Fruit fly (Drosophila melanogaster): ENCODE measurements around the gene abs.
A peak's percentile ranks its signal among the peaks of the same experiment; 100 is the strongest.

Gene abs

DNA sequence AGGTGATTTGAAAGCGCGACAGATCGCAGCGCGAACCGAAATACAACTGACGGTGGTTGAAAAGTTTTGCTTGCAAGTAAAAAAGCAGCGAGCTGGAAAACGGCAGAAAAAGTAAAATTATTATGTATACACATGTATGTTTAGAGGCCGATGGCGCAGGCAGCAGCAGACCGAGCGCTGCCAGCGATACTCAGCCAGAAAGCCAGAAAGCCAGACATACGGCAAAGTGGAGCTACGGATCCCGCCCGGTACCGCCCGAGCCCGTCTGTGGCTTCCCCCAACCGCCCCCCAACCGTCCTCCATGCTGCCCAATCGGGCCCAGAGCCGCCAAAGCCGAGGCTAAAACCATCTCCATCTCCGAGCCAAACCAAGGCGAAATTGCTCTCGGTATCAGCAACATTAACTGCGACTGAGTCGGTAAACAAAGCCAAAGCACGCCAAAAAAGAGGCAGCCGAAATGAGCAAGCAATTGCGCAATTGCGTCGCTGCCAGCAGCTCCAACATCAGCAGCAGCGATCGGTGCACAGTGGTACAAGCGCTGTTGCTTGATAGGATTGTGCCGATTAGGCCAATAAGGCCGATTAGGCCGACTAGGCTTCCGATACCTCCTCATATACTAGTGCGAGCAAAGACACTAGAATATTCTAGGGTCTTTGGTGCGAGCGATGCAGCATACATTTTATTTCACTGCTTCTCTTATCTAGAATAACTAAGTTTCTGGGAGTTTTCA is 17.4 kb upstream of the abs start, which contains the start of gene CG14636:
CG14636 (minus strand) TSS at position 51 of the 730 bp plus-strand sequence.
- TF ChIP-seq ey (GFP tag; optimal IDR thresholded peaks at IDR 0.05) (peak; percentile 68), CG32264 (GFP tag; optimal IDR thresholded peaks at IDR 0.05) (peak; percentile 34), Dif (GFP tag; optimal IDR thresholded peaks at IDR 0.05; ENCODE audit: partially characterized antibody) (no peak), Myc (optimal IDR thresholded peaks at IDR 0.05) (no peak), rgr (GFP tag; optimal IDR thresholded peaks at IDR 0.05) (peak; percentile 75), woc (GFP tag; optimal IDR thresholded peaks at IDR 0.05) (peak; percentile 55), jim (GFP tag; optimal IDR thresholded peaks at IDR 0.05) (no peak), Vsx2 (GFP tag; optimal IDR thresholded peaks at IDR 0.05; ENCODE audit: partially characterized antibody) (no peak), OdsH (GFP tag; optimal IDR thresholded peaks at IDR 0.05) (peak; percentile 48), br (GFP tag; optimal IDR thresholded peaks at IDR 0.05) (peak; percentile 61), Rel (GFP tag; optimal IDR thresholded peaks at IDR 0.05) (no peak), Rel (tag; optimal IDR thresholded peaks at IDR 0.05) (peak; percentile 16), psq (GFP tag; optimal IDR thresholded peaks at IDR 0.05) (peak; percentile 27), brk (GFP tag; optimal IDR thresholded peaks at IDR 0.05) (no peak), Hnf4 (GFP tag; optimal IDR thresholded peaks at IDR 0.05) (peak; percentile 17), Sp1 (GFP tag; optimal IDR thresholded peaks at IDR 0.05) (peak; percentile 29), h (GFP tag; optimal IDR thresholded peaks at IDR 0.05) (peak; percentile 79), CG9705 (GFP tag; optimal IDR thresholded peaks at IDR 0.05) (peak; percentile 26), sv (GFP tag; optimal IDR thresholded peaks at IDR 0.05) (peak; percentile 58), usp (GFP tag; optimal IDR thresholded peaks at IDR 0.05) (no peak), foxo (GFP tag; optimal IDR thresholded peaks at IDR 0.05) (peak; percentile 21 to 60), dmrt93B (GFP tag; optimal IDR thresholded peaks at IDR 0.05) (peak; percentile 31), Dfd (GFP tag; optimal IDR thresholded peaks at IDR 0.05) (peak; percentile 81), HLH106 (tag; optimal IDR thresholded peaks at IDR 0.05) (peak; percentile 61), fru (GFP tag; optimal IDR thresholded peaks at IDR 0.05) (peak; percentile 63)

DNA sequence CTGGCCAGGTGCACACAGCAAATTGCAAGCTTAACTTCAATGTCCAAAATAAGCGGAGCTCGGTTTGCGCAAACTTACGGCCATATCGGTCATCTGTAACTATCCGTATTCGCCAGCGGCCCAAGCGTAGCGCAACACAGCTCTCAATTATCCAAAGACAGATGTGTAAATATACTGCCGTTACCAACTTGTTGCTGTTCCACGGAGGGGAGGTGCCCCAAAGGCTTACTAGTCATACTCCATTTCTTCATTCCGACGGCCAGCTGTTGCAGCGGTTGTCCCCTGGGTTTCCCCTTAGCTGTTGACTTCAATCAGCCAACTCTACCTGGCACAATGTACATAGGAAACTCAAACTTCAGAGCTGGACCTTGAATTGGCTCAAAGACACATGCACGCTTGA is 12.8 kb upstream of the abs start, which contains the start of gene CG31516:
CG31516 (minus strand) TSS at position 101 of the 400 bp plus-strand sequence.
- TF ChIP-seq Rel (GFP tag; optimal IDR thresholded peaks at IDR 0.05) (no peak), Rel (tag; optimal IDR thresholded peaks at IDR 0.05) (peak; percentile 83), pan (optimal IDR thresholded peaks at IDR 0.05) (no peak)

DNA sequence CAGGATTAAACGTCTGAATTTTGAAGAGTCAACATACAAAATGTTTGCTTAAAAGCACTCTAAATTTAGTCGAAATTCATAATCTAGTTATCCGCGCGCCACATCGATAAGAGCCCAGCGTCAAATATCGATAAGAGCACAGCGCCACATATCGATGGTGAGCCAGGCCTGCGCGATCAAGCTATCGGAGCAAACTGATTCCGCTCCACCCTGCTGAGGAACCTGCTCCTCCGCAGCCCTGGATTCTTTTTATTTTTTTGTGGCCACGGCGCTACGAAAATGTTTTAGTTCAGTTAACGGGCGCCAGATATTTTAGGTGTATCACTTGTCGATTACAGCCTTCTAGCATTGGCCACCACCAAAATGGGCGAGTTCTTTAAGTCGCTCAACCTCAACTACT is 12.1 kb upstream of the abs start:
- no peak for TF ChIP-seq brk (GFP tag; optimal IDR thresholded peaks at IDR 0.05)
- no peak for TF ChIP-seq pan (optimal IDR thresholded peaks at IDR 0.05)
- no peak for TF ChIP-seq fru (GFP tag; optimal IDR thresholded peaks at IDR 0.05)
- TF ChIP-seq Hr83 (GFP tag; optimal IDR thresholded peaks at IDR 0.05; ENCODE audit: poor library complexity, severe bottlenecking), result peak; percentile 54
- peak; percentile 37 for TF ChIP-seq Myc (optimal IDR thresholded peaks at IDR 0.05)
- no peak for TF ChIP-seq Hnf4 (GFP tag; optimal IDR thresholded peaks at IDR 0.05)
- no peak for TF ChIP-seq Dif (GFP tag; optimal IDR thresholded peaks at IDR 0.05; ENCODE audit: partially characterized antibody)
- peak; percentile 23 for TF ChIP-seq Sp1 (GFP tag; optimal IDR thresholded peaks at IDR 0.05)
- no peak for TF ChIP-seq psq (GFP tag; optimal IDR thresholded peaks at IDR 0.05)
- no peak for TF ChIP-seq Jra (GFP tag; optimal IDR thresholded peaks at IDR 0.05)
- no peak for TF ChIP-seq woc (GFP tag; optimal IDR thresholded peaks at IDR 0.05)
- TF ChIP-seq tai (GFP tag; optimal IDR thresholded peaks at IDR 0.05), result no peak
- no peak for TF ChIP-seq usp (GFP tag; optimal IDR thresholded peaks at IDR 0.05)
- no peak for TF ChIP-seq Rel (GFP tag; optimal IDR thresholded peaks at IDR 0.05)
- TF ChIP-seq Rel (tag; optimal IDR thresholded peaks at IDR 0.05), result peak; percentile 13
- no peak for TF ChIP-seq dmrt93B (GFP tag; optimal IDR thresholded peaks at IDR 0.05)
- peak; percentile 13 for TF ChIP-seq br (GFP tag; optimal IDR thresholded peaks at IDR 0.05)
- no peak for TF ChIP-seq lola (GFP tag; optimal IDR thresholded peaks at IDR 0.05)
- peak; percentile 16 for TF ChIP-seq CG9705 (GFP tag; optimal IDR thresholded peaks at IDR 0.05)
- no peak for TF ChIP-seq jim (GFP tag; optimal IDR thresholded peaks at IDR 0.05)
- TF ChIP-seq rgr (GFP tag; optimal IDR thresholded peaks at IDR 0.05), result no peak
- TF ChIP-seq N (GFP tag; optimal IDR thresholded peaks at IDR 0.05), result no peak
- peak in 1 of 2 experiments; percentile 43 for TF ChIP-seq foxo (GFP tag; optimal IDR thresholded peaks at IDR 0.05)
- peak; percentile 29 for TF ChIP-seq h (GFP tag; optimal IDR thresholded peaks at IDR 0.05)
- TF ChIP-seq Dfd (GFP tag; optimal IDR thresholded peaks at IDR 0.05), result no peak
- no peak for TF ChIP-seq dsf (GFP tag; optimal IDR thresholded peaks at IDR 0.05; ENCODE audit: borderline replicate concordance)
- TF ChIP-seq Mio (GFP tag; optimal IDR thresholded peaks at IDR 0.05), result no peak
- TF ChIP-seq HLH106 (tag; optimal IDR thresholded peaks at IDR 0.05), result peak; percentile 43
- TF ChIP-seq sv (GFP tag; optimal IDR thresholded peaks at IDR 0.05), result no peak
- no peak for TF ChIP-seq CrebA (GFP tag; optimal IDR thresholded peaks at IDR 0.05; ENCODE audit: borderline replicate concordance)
- TF ChIP-seq OdsH (GFP tag; optimal IDR thresholded peaks at IDR 0.05), result no peak
- no peak for TF ChIP-seq Vsx2 (GFP tag; optimal IDR thresholded peaks at IDR 0.05; ENCODE audit: partially characterized antibody)
- no peak for TF ChIP-seq Abd-B (GFP tag; optimal IDR thresholded peaks at IDR 0.05)
- TF ChIP-seq dl (GFP tag; optimal IDR thresholded peaks at IDR 0.05; ENCODE audit: insufficient read depth in 1 of 2, partially characterized antibody in 2 of 2), result no peak
- no peak for TF ChIP-seq Hr78 (GFP tag; optimal IDR thresholded peaks at IDR 0.05)
- TF ChIP-seq ey (GFP tag; optimal IDR thresholded peaks at IDR 0.05), result peak; percentile 9
- no peak for TF ChIP-seq sage (GFP tag; optimal IDR thresholded peaks at IDR 0.05)
- no peak for TF ChIP-seq GATAd (GFP tag; optimal IDR thresholded peaks at IDR 0.05)
- no peak for TF ChIP-seq CG32264 (GFP tag; optimal IDR thresholded peaks at IDR 0.05)
